Fruit fly (Drosophila melanogaster) whole organism, embryonic: Measurements from ENCODE around the gene PLCXD.

Experiments
- Atf3 ChIP-seq: fragments of 200-800 bp; sonication (Bioruptor generic); optimal IDR thresholded peaks from 3 replicates; lab custom pipeline; 2016; ENCODE audit warnings: missing biosample characterization, missing genetic modification characterization
- Bteb2 ChIP-seq: fragments of 200-800 bp; sonication (Bioruptor generic); optimal IDR thresholded peaks from 2 replicates; lab custom pipeline; 2016; ENCODE audit warnings: missing biosample characterization, missing genetic modification characterization
- CG10209 ChIP-seq: fragments of 200-800 bp; sonication (Bioruptor generic); optimal IDR thresholded peaks from 3 replicates; lab custom pipeline; 2017; ENCODE audit warnings: missing biosample characterization, mild to moderate bottlenecking, missing genetic modification characterization, missing genetic modification reagents
- CG11093 ChIP-seq: fragments of 200-800 bp; sonication (Bioruptor generic); IDR thresholded peaks from 3 replicates; pipeline ENCODE4 v1.3.6; 2022; ENCODE audit warnings: missing biosample characterization, missing genetic modification characterization
- CG11398 ChIP-seq: fragments of 200-800 bp; sonication (Bioruptor generic); optimal IDR thresholded peaks from 2 replicates; lab custom pipeline; 2016; ENCODE audit warnings: missing biosample characterization, missing genetic modification characterization
- CG12155 ChIP-seq: fragments of 200-800 bp; sonication (Bioruptor generic); optimal IDR thresholded peaks from 3 replicates; lab custom pipeline; 2016; ENCODE audit warnings: missing biosample characterization, missing genetic modification characterization
- CG13424 ChIP-seq: fragments of 200-800 bp; sonication (Bioruptor generic); optimal IDR thresholded peaks from 2 replicates; lab custom pipeline; 2019; ENCODE audit warnings: missing biosample characterization, mild to moderate bottlenecking, missing genetic modification characterization, moderate library complexity
- CG16863 ChIP-seq: fragments of 200-800 bp; sonication (Bioruptor generic); optimal IDR thresholded peaks from 3 replicates; lab custom pipeline; 2016; ENCODE audit warnings: missing biosample characterization, missing genetic modification characterization
- CG1792 ChIP-seq: fragments of 200-800 bp; sonication (Bioruptor generic); optimal IDR thresholded peaks from 2 replicates; lab custom pipeline; 2016; ENCODE audit warnings: missing biosample characterization, missing genetic modification characterization
- CG1832 ChIP-seq: fragments of 200-800 bp; sonication (Bioruptor generic); optimal IDR thresholded peaks from 2 replicates; lab custom pipeline; 2017; ENCODE audit warnings: missing biosample characterization, mild to moderate bottlenecking, missing genetic modification characterization, inconsistent platforms
- CG18764 ChIP-seq: fragments of 200-800 bp; sonication (Bioruptor generic); optimal IDR thresholded peaks from 3 replicates; lab custom pipeline; 2016; ENCODE audit warnings: missing biosample characterization, missing genetic modification characterization
- CG34224 ChIP-seq: fragments of 200-800 bp; sonication (Bioruptor generic); IDR thresholded peaks from 3 replicates; pipeline ENCODE4 v1.3.6; 2022; ENCODE audit warnings: missing biosample characterization, missing genetic modification characterization; ENCODE audit not compliant: partially characterized antibody
- CG3847 ChIP-seq: fragments of 200-800 bp; sonication (Bioruptor generic); IDR thresholded peaks from 2 replicates; pipeline ENCODE4 v1.3.6; 2022; ENCODE audit warnings: missing biosample characterization, missing genetic modification characterization
- CG4282 ChIP-seq: fragments of 200-800 bp; sonication (Bioruptor generic); optimal IDR thresholded peaks from 2 replicates; lab custom pipeline; 2016; ENCODE audit warnings: missing biosample characterization, missing genetic modification characterization
- CG4424 ChIP-seq: fragments of 200-800 bp; sonication (Bioruptor generic); optimal IDR thresholded peaks from 3 replicates; lab custom pipeline; 2016; ENCODE audit warnings: missing biosample characterization, missing genetic modification characterization
- CG5953 ChIP-seq: fragments of 200-800 bp; sonication (Bioruptor generic); IDR thresholded peaks from 2 replicates; pipeline ENCODE4 v1.3.6; 2022; ENCODE audit warnings: missing biosample characterization, missing genetic modification characterization
- CG6689 ChIP-seq: fragments of 200-800 bp; sonication (Bioruptor generic); IDR thresholded peaks from 2 replicates; pipeline ENCODE4 v1.3.6; 2022; ENCODE audit warnings: missing biosample characterization, missing genetic modification characterization
- CG6765 ChIP-seq: fragments of 200-800 bp; sonication (Bioruptor generic); optimal IDR thresholded peaks from 3 replicates; lab custom pipeline; 2017; ENCODE audit warnings: missing biosample characterization, mild to moderate bottlenecking, missing genetic modification characterization
- CG7372 ChIP-seq: fragments of 200-800 bp; sonication (Bioruptor generic); IDR thresholded peaks from 2 replicates; pipeline ENCODE4 v1.3.6; 2022; ENCODE audit warnings: missing biosample characterization, missing genetic modification characterization
- CG7987 ChIP-seq: fragments of 200-800 bp; sonication (Bioruptor generic); optimal IDR thresholded peaks from 2 replicates; lab custom pipeline; 2018; ENCODE audit warnings: missing biosample characterization, mild to moderate bottlenecking, missing genetic modification characterization, moderate library complexity
- CG8944 ChIP-seq: fragments of 200-800 bp; sonication (Bioruptor generic); optimal IDR thresholded peaks from 3 replicates; lab custom pipeline; 2016; ENCODE audit warnings: missing biosample characterization, missing genetic modification characterization
- Camta ChIP-seq: fragments of 200-800 bp; sonication (Bioruptor generic); optimal IDR thresholded peaks from 2 replicates; lab custom pipeline; 2016; ENCODE audit warnings: missing biosample characterization, missing genetic modification characterization
- Dref ChIP-seq: fragments of 200-800 bp; sonication (Bioruptor generic); IDR thresholded peaks from 2 replicates; pipeline ENCODE4 v1.3.6; 2022; ENCODE audit warnings: missing biosample characterization, missing genetic modification characterization
- Drgx ChIP-seq: fragments of 200-800 bp; sonication (Bioruptor generic); IDR thresholded peaks from 2 replicates; pipeline ENCODE4 v1.3.6; 2022; ENCODE audit warnings: missing biosample characterization, missing genetic modification characterization
- Hr3 ChIP-seq: fragments of 200-800 bp; sonication (Bioruptor generic); optimal IDR thresholded peaks from 3 replicates; lab custom pipeline; 2016; ENCODE audit warnings: missing biosample characterization, missing genetic modification characterization
- Mad ChIP-seq: fragments of 200-800 bp; sonication (Bioruptor generic); optimal IDR thresholded peaks from 2 replicates; lab custom pipeline; 2016; ENCODE audit warnings: missing biosample characterization, missing genetic modification characterization
- Max ChIP-seq: fragments of 200-800 bp; sonication (Bioruptor generic); optimal IDR thresholded peaks from 2 replicates; lab custom pipeline; 2016; ENCODE audit warnings: missing biosample characterization, mild to moderate bottlenecking, missing genetic modification characterization
- Nf-YB ChIP-seq: fragments of 200-800 bp; sonication (Bioruptor generic); optimal IDR thresholded peaks from 3 replicates; lab custom pipeline; 2019; ENCODE audit warnings: missing biosample characterization, mild to moderate bottlenecking, missing genetic modification characterization, moderate library complexity
- YL-1 ChIP-seq: fragments of 200-800 bp; sonication (Bioruptor generic); optimal IDR thresholded peaks from 3 replicates; lab custom pipeline; 2017; ENCODE audit warnings: missing biosample characterization, mild to moderate bottlenecking, missing genetic modification characterization
- cas ChIP-seq: fragments of 200-800 bp; sonication (Bioruptor generic); IDR thresholded peaks from 2 replicates; pipeline ENCODE4 v1.3.6; 2022; ENCODE audit warnings: missing biosample characterization, missing genetic modification characterization
- da ChIP-seq: fragments of 200-800 bp; sonication (Bioruptor generic); optimal IDR thresholded peaks from 2 replicates; lab custom pipeline; 2016; ENCODE audit warnings: missing biosample characterization, missing genetic modification characterization
- dimm ChIP-seq: fragments of 200-800 bp; sonication (Bioruptor generic); IDR thresholded peaks from 2 replicates; pipeline ENCODE4 v1.3.6; 2022; ENCODE audit warnings: missing biosample characterization, missing genetic modification characterization
- dmrt99B ChIP-seq: fragments of 200-800 bp; sonication (Bioruptor generic); optimal IDR thresholded peaks from 2 replicates; lab custom pipeline; 2018; ENCODE audit warnings: missing biosample characterization, mild to moderate bottlenecking, missing genetic modification characterization, moderate library complexity
- dpn ChIP-seq, 2 experiments: fragments of 200-800 bp; sonication (Bioruptor generic); optimal IDR thresholded peaks; 3 replicates each; lab custom pipeline; 2016; ENCODE audit warnings: missing biosample characterization in 2 of 2, missing genetic modification characterization in 2 of 2
- ewg ChIP-seq: fragments of 200-800 bp; sonication (Bioruptor generic); optimal IDR thresholded peaks from 3 replicates; lab custom pipeline; 2017; ENCODE audit warnings: mild to moderate bottlenecking, missing biosample characterization, missing genetic modification reagents, missing genetic modification characterization
- fru ChIP-seq: fragments of >200 bp; optimal IDR thresholded peaks from 2 replicates; lab custom pipeline; 2017
- ftz-f1 ChIP-seq: fragments of 200-800 bp; sonication (Bioruptor generic); optimal IDR thresholded peaks from 2 replicates; lab custom pipeline; 2016; ENCODE audit warnings: missing biosample characterization, missing genetic modification characterization
- grn ChIP-seq: fragments of 200-800 bp; sonication (Bioruptor generic); optimal IDR thresholded peaks from 3 replicates; lab custom pipeline; 2017; ENCODE audit warnings: missing biosample characterization, missing genetic modification characterization
- gsb-n ChIP-seq: fragments of 200-800 bp; sonication (Bioruptor generic); optimal IDR thresholded peaks from 3 replicates; lab custom pipeline; 2018; ENCODE audit warnings: missing biosample characterization, mild to moderate bottlenecking, missing genetic modification characterization
- hkb ChIP-seq, 2 experiments: fragments of 200-800 bp in 1 of 2; fragments of >200 bp in 1 of 2; sonication (Bioruptor generic) in 1 of 2; IDR thresholded peaks in 1 of 2; optimal IDR thresholded peaks in 1 of 2; 2 replicates each; pipeline versions ENCODE4 v1.3.6 to Lab custom; 2017 to 2022; ENCODE audit warnings: missing biosample characterization in 1 of 2, missing genetic modification characterization in 1 of 2
- jumu ChIP-seq: fragments of 200-800 bp; sonication (Bioruptor generic); optimal IDR thresholded peaks from 3 replicates; lab custom pipeline; 2016; ENCODE audit warnings: missing biosample characterization, missing genetic modification characterization
- mam ChIP-seq: fragments of 200-800 bp; sonication (Bioruptor generic); optimal IDR thresholded peaks from 3 replicates; lab custom pipeline; 2016; ENCODE audit warnings: missing biosample characterization, missing genetic modification characterization
- nom ChIP-seq: fragments of 200-800 bp; sonication (Bioruptor generic); optimal IDR thresholded peaks from 2 replicates; lab custom pipeline; 2017; ENCODE audit warnings: missing biosample characterization, missing genetic modification characterization, mild to moderate bottlenecking, moderate library complexity, missing genetic modification reagents
- pan ChIP-seq, 4 experiments: fragments of >200 bp in 3 of 4; fragments of 200-800 bp in 1 of 4; sonication (Bioruptor generic) in 1 of 4; optimal IDR thresholded peaks in 3 of 4; IDR thresholded peaks in 1 of 4; 2 replicates each; pipeline versions ENCODE4 v1.3.6 to Lab custom; 2017 to 2022; ENCODE audit warnings: missing biosample characterization in 2 of 4, missing genetic modification characterization in 2 of 4, mixed read lengths in 1 of 4
- pfk ChIP-seq: fragments of 200-800 bp; sonication (Bioruptor generic); optimal IDR thresholded peaks from 2 replicates; lab custom pipeline; 2018; ENCODE audit warnings: missing biosample characterization, mild to moderate bottlenecking, missing genetic modification characterization, moderate library complexity
- pnt ChIP-seq: fragments of 200-800 bp; sonication (Bioruptor generic); optimal IDR thresholded peaks from 3 replicates; lab custom pipeline; 2016; ENCODE audit warnings: missing biosample characterization, missing genetic modification characterization
- repo ChIP-seq: fragments of 200-800 bp; sonication (Bioruptor generic); optimal IDR thresholded peaks from 2 replicates; lab custom pipeline; 2016; ENCODE audit warnings: missing biosample characterization, missing genetic modification characterization
- row ChIP-seq: fragments of 200-800 bp; sonication (Bioruptor generic); IDR thresholded peaks from 3 replicates; pipeline ENCODE4 v1.3.6; 2022; ENCODE audit warnings: missing biosample characterization, missing genetic modification characterization
- slp2 ChIP-seq: fragments of 200-800 bp; sonication (Bioruptor generic); optimal IDR thresholded peaks from 2 replicates; lab custom pipeline; 2016; ENCODE audit warnings: missing biosample characterization, missing genetic modification characterization
- sna ChIP-seq: fragments of 200-800 bp; sonication (Bioruptor generic); IDR thresholded peaks from 2 replicates; pipeline ENCODE4 v1.3.6; 2022; ENCODE audit warnings: missing biosample characterization, missing genetic modification characterization; ENCODE audit not compliant: partially characterized antibody
- toy ChIP-seq: fragments of 200-800 bp; sonication (Bioruptor generic); IDR thresholded peaks from 2 replicates; pipeline ENCODE4 v1.3.6; 2022; ENCODE audit warnings: missing biosample characterization, missing genetic modification characterization

Gene PLCXD

dm6 chr2L:12055837-12056388, 6.7 kb downstream of the PLCXD start, which contains the start of the genes JhI-21, RpL7-like and CG34164 (continued):
- TF ChIP-seq CG10209 (no peak), CG5953 (GFP tag; lab: Robert Waterston, UW) (no peak), pnt (GFP tag; lab: Kevin White, UChicago) (no peak), CG13424 (tag; lab: Kevin White, UChicago) (no peak), Nf-YB (GFP tag; lab: Kevin White, UChicago) (no peak), ewg (GFP tag; lab: Kevin White, UChicago) (peak; percentile 33), mam (GFP tag; lab: Kevin White, UChicago) (no peak), Dref (GFP tag; lab: Robert Waterston, UW) (peak; percentile 93), grn (no peak), CG4424 (GFP tag; lab: Kevin White, UChicago) (peak; percentile 38), nom (GFP tag; lab: Kevin White, UChicago) (peak; percentile 45), CG4282 (GFP tag; lab: Kevin White, UChicago) (no peak), Hr3 (GFP tag; lab: Kevin White, UChicago) (no peak), CG11093 (GFP tag; lab: Robert Waterston, UW) (no peak), CG12155 (GFP tag; lab: Kevin White, UChicago) (no peak), CG6765 (GFP tag; lab: Kevin White, UChicago) (peak; percentile 9), Camta (GFP tag; lab: Kevin White, UChicago) (no peak), Mad (GFP tag; lab: Kevin White, UChicago) (no peak), dpn (GFP tag; optimal IDR thresholded peaks at IDR 0.05; lab: Kevin White, UChicago) (no peak), ftz-f1 (no peak), dmrt99B (tag; lab: Kevin White, UChicago) (no peak), toy (GFP tag; lab: Robert Waterston, UW) (no peak), slp2 (no peak), CG11398 (GFP tag; lab: Kevin White, UChicago) (no peak), YL-1 (GFP tag; lab: Kevin White, UChicago) (peak; percentile 83), CG18764 (GFP tag; lab: Kevin White, UChicago) (no peak), hkb (optimal IDR thresholded peaks at IDR 0.05; lab: Kevin White, UChicago) (no peak), hkb (GFP tag; IDR thresholded peaks at IDR 0.05; lab: Robert Waterston, UW) (peak; percentile 31; the same call in 1 of the 2 replicates), CG3847 (GFP tag; lab: Robert Waterston, UW) (no peak), sna (peak; percentile 43; the same call in 1 of the 2 replicates), gsb-n (no peak), Max (peak; percentile 82), CG1832 (GFP tag; lab: Kevin White, UChicago) (no peak), Bteb2 (GFP tag; lab: Kevin White, UChicago) (peak; percentile 13), Atf3 (GFP tag; lab: Kevin White, UChicago) (no peak), cas (GFP tag; lab: Robert Waterston, UW) (no peak), CG7987 (GFP tag; lab: Kevin White, UChicago) (no peak), CG6689 (GFP tag; lab: Robert Waterston, UW) (no peak), pan (optimal IDR thresholded peaks at IDR 0.05; lab: Kevin White, UChicago) (no peak), pan (GFP tag; optimal IDR thresholded peaks at IDR 0.05 in 1 of 2, IDR thresholded peaks at IDR 0.05 in 1 of 2) (no peak), CG7372 (GFP tag; lab: Robert Waterston, UW) (no peak), pfk (GFP tag; lab: Kevin White, UChicago) (no peak), da (GFP tag; lab: Kevin White, UChicago) (no peak), row (GFP tag; lab: Robert Waterston, UW) (no peak), jumu (GFP tag; lab: Kevin White, UChicago) (no peak), fru (lab: Kevin White, UChicago) (no peak), dimm (no peak), repo (no peak), CG34224 (peak; percentile 65; the same call in 1 of the 3 replicates), CG1792 (GFP tag; lab: Kevin White, UChicago) (no peak), CG16863 (GFP tag; lab: Kevin White, UChicago) (no peak), CG8944 (GFP tag; lab: Kevin White, UChicago) (no peak), Drgx (0 out of 2 replicates have a peak, but pooled peaks have one; percentile 18)
